Worm (Caenorhabditis elegans) whole organism, L1 larva: ENCODE results near the gene Y82E9BL.18.

Experiments
- C04F5.9 ChIP-seq: sonication (generic microtip); optimal IDR thresholded peaks from 2 replicates; lab custom pipeline; 2016; ENCODE audit warnings: missing genetic modification characterization, missing compliant biosample characterization
- F16B12.6 ChIP-seq: fragments of 150-350 bp; optimal IDR thresholded peaks from 2 replicates; lab custom pipeline; 2014; ENCODE audit warnings: missing biosample characterization, missing genetic modification characterization
- Y116A8C.19 ChIP-seq: sonication (generic microtip); optimal IDR thresholded peaks from 2 replicates; lab custom pipeline; 2016; ENCODE audit warnings: missing compliant biosample characterization, missing genetic modification characterization, borderline replicate concordance
- alr-1 ChIP-seq: fragments of 200-800 bp; sonication (Bioruptor generic); optimal IDR thresholded peaks from 2 replicates; lab custom pipeline; 2018; ENCODE audit warnings: borderline replicate concordance, mild to moderate bottlenecking, missing genetic modification characterization, missing compliant biosample characterization
- ama-1 ChIP-seq: fragments of 150-350 bp; optimal IDR thresholded peaks from 2 replicates; lab custom pipeline; 2014
- ces-1 ChIP-seq: fragments of 150-350 bp; optimal IDR thresholded peaks from 2 replicates; lab custom pipeline; 2014; ENCODE audit warnings: missing biosample characterization, missing genetic modification reagents, missing genetic modification characterization
- dpl-1 ChIP-seq, 3 experiments: fragments of 150-350 bp in 2 of 3; sonication (generic microtip) in 1 of 3; optimal IDR thresholded peaks; 2 replicates each; lab custom pipeline; 2014 to 2017; ENCODE audit warnings: missing biosample characterization in 3 of 3, missing genetic modification characterization in 3 of 3, missing genetic modification reagents in 3 of 3
- efl-1 ChIP-seq, 4 experiments: fragments of 150-350 bp; optimal IDR thresholded peaks in 3 of 4; peaks in 1 of 4; 1 replicate in 1 of 4; 2 replicates in 3 of 4; lab custom pipeline; 2014; ENCODE audit warnings: missing biosample characterization in 2 of 4, missing genetic modification characterization in 2 of 4, missing genetic modification reagents in 2 of 4
- egl-13 ChIP-seq: sonication (generic microtip); optimal IDR thresholded peaks from 2 replicates; lab custom pipeline; 2016; ENCODE audit warnings: missing genotype, missing genetic modification reagents, missing genetic modification characterization, missing compliant biosample characterization
- egl-27 ChIP-seq, 2 experiments: fragments of 150-350 bp in 1 of 2; sonication (generic microtip); optimal IDR thresholded peaks; 3 replicates each; lab custom pipeline; 2017 to 2018; ENCODE audit warnings: missing biosample characterization in 2 of 2, missing genetic modification characterization in 2 of 2, missing genetic modification reagents in 2 of 2
- elt-2 ChIP-seq: sonication (generic microtip); optimal IDR thresholded peaks from 2 replicates; lab custom pipeline; 2016; ENCODE audit warnings: missing genetic modification characterization, mild to moderate bottlenecking, inconsistent platforms, missing compliant biosample characterization, missing genetic modification reagents
- ets-5 ChIP-seq: fragments of 200-800 bp; sonication (Bioruptor generic); IDR thresholded peaks from 2 replicates; pipeline ENCODE4 v1.3.6; 2022; ENCODE audit warnings: missing genetic modification characterization, missing compliant biosample characterization
- fkh-4 ChIP-seq: sonication (generic microtip); optimal IDR thresholded peaks from 2 replicates; lab custom pipeline; 2016; ENCODE audit warnings: missing compliant biosample characterization, missing genetic modification characterization, borderline replicate concordance
- fkh-8 ChIP-seq: sonication (generic microtip); optimal IDR thresholded peaks from 2 replicates; lab custom pipeline; 2016; ENCODE audit warnings: mild to moderate bottlenecking, missing genetic modification characterization, missing compliant biosample characterization
- grh-1 ChIP-seq: fragments of 200-800 bp; sonication (Bioruptor generic); IDR thresholded peaks from 2 replicates; pipeline ENCODE4 v1.3.6; 2022; ENCODE audit warnings: missing genetic modification reagents, missing genetic modification characterization, missing compliant biosample characterization
- hlh-17 ChIP-seq: fragments of 200-800 bp; sonication (Bioruptor generic); optimal IDR thresholded peaks from 2 replicates; lab custom pipeline; 2018; ENCODE audit warnings: missing genetic modification characterization, mild to moderate bottlenecking, missing compliant biosample characterization, moderate library complexity, borderline replicate concordance
- hlh-4 ChIP-seq: sonication (generic microtip); optimal IDR thresholded peaks from 2 replicates; lab custom pipeline; 2016; ENCODE audit warnings: mild to moderate bottlenecking, missing genetic modification characterization, missing compliant biosample characterization
- irx-1 ChIP-seq: sonication (generic microtip); optimal IDR thresholded peaks from 2 replicates; lab custom pipeline; 2016; ENCODE audit warnings: missing genetic modification characterization, missing compliant biosample characterization
- jun-1 ChIP-seq: fragments of 150-350 bp; optimal IDR thresholded peaks from 2 replicates; lab custom pipeline; 2014; ENCODE audit warnings: missing biosample characterization, missing genetic modification reagents, missing genetic modification characterization
- lin-35 ChIP-seq, 2 experiments: fragments of 150-350 bp; optimal IDR thresholded peaks; 2 replicates each; lab custom pipeline; 2014; ENCODE audit warnings: missing biosample characterization in 2 of 2, missing genetic modification characterization in 2 of 2, missing genetic modification reagents in 2 of 2
- lsy-2 ChIP-seq, 2 experiments: fragments of 150-350 bp; optimal IDR thresholded peaks; 2 replicates each; lab custom pipeline; 2014; ENCODE audit warnings: missing biosample characterization in 2 of 2, missing genetic modification characterization in 2 of 2
- mab-9 ChIP-seq: fragments of 200-800 bp; sonication (Bioruptor generic); IDR thresholded peaks from 2 replicates; pipeline ENCODE4 v1.3.6; 2022; ENCODE audit warnings: missing genetic modification reagents, missing genetic modification characterization, missing compliant biosample characterization
- mdl-1 ChIP-seq, 2 experiments: fragments of 150-350 bp; optimal IDR thresholded peaks; 2 replicates each; lab custom pipeline; 2014 to 2017; ENCODE audit warnings: missing biosample characterization in 2 of 2, missing genetic modification characterization in 2 of 2, inconsistent platforms in 1 of 2
- mep-1 ChIP-seq: fragments of 150-350 bp; optimal IDR thresholded peaks from 2 replicates; lab custom pipeline; 2014; ENCODE audit warnings: missing biosample characterization, missing genetic modification characterization
- nhr-19 ChIP-seq: fragments of 200-800 bp; sonication (Bioruptor generic); conservative IDR thresholded peaks from 2 replicates; pipeline ENCODE4 v1.3.6; 2022; ENCODE audit warnings: missing genetic modification characterization, missing compliant biosample characterization
- nhr-20 ChIP-seq: sonication (generic microtip); optimal IDR thresholded peaks from 2 replicates; lab custom pipeline; 2016; ENCODE audit warnings: mild to moderate bottlenecking, missing genetic modification characterization, missing compliant biosample characterization
- nhr-237 ChIP-seq: fragments of 150-350 bp; optimal IDR thresholded peaks from 2 replicates; lab custom pipeline; 2014; ENCODE audit warnings: missing biosample characterization, missing genetic modification characterization
- skn-1 ChIP-seq: fragments of 150-350 bp; optimal IDR thresholded peaks from 2 replicates; lab custom pipeline; 2014; ENCODE audit warnings: missing biosample characterization, missing genetic modification characterization
- snu-23 ChIP-seq: sonication (generic microtip); optimal IDR thresholded peaks from 2 replicates; lab custom pipeline; 2016; ENCODE audit warnings: missing genetic modification characterization, missing compliant biosample characterization
- sup-37 ChIP-seq: fragments of 200-800 bp; sonication (Bioruptor generic); optimal IDR thresholded peaks from 2 replicates; lab custom pipeline; 2018; ENCODE audit warnings: mild to moderate bottlenecking, missing genetic modification characterization, missing compliant biosample characterization
- tlp-1 ChIP-seq: fragments of 150-350 bp; optimal IDR thresholded peaks from 2 replicates; lab custom pipeline; 2014; ENCODE audit warnings: missing biosample characterization, missing genetic modification characterization
- unc-98 ChIP-seq: fragments of 200-800 bp; sonication (Bioruptor generic); IDR thresholded peaks from 2 replicates; pipeline ENCODE4 v1.3.6; 2022; ENCODE audit warnings: missing genetic modification characterization, missing compliant biosample characterization
- zip-4 ChIP-seq: fragments of 200-800 bp; sonication (Bioruptor generic); optimal IDR thresholded peaks from 2 replicates; lab custom pipeline; 2018; ENCODE audit warnings: mild to moderate bottlenecking, missing genetic modification characterization, moderate library complexity, missing compliant biosample characterization

The Y82E9BL.18 gene

DNA sequence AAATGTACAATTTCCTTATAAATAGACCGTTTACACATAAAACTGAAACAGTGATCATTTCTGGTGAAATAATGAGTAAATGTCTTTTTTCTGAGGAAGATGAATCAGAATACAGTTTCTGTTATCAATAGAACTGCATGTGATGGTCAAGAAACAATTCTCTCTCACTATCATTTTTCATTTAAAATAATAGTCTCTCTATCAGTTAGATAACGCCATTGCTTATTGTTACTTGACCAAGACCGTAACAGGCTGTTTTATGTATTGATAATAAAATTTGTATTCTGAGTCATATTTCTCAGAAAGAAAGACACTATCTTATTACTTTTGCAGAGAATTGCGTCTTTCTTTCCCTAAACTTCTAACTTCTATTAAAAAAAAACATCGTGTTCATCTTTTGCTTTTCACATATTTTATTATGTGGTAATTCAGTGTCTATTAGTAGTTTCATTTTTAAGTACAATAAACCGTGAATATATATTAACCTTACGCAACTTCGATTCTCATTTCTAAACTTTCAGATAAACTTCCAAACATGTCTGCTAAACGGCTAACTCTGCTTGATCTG, 31.4 kb upstream of the Y82E9BL.18 start, which contains the start of gene fbxa-35 (continued):
- TF ChIP-seq irx-1 (tag; lab: Kevin White, UChicago) = no peak
- TF ChIP-seq egl-13 = no peak
- TF ChIP-seq lsy-2 (tag; optimal IDR thresholded peaks at IDR 0.05; lab: Kevin White, UChicago) = no peak
- TF ChIP-seq ets-5 (GFP tag; lab: Robert Waterston, UW) = no peak
- no peak for TF ChIP-seq dpl-1 (GFP tag; optimal IDR thresholded peaks at IDR 0.05; lab: Kevin White, UChicago)

DNA sequence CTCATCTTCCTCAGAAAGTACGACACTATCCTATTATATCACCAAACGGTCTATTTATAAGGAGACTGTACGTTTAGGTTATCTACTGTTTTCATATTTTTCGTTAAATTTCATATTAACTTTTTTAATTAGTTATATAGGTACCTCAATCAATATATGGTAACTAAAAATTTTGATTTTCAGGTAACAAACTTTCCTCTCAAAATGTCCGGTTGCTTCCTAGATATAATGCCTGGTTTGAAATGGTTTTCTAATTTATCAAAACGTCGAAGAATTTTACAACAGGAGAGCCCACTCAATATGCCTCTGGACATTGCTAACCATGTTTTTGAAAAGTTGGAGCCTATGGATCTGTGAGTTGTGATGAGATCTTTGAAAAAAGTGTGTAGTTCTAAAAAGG, 29.0 kb upstream of the Y82E9BL.18 start, which contains the start of gene fbxa-28:
fbxa-28 (plus strand) TSS at position 301 of the 400 bp plus-strand sequence.
- TF ChIP-seq snu-23 (GFP tag; lab: Kevin White, UChicago) (no peak), fkh-8 (tag; lab: Kevin White, UChicago) (no peak), mep-1 (no peak), fkh-4 (no peak)

DNA sequence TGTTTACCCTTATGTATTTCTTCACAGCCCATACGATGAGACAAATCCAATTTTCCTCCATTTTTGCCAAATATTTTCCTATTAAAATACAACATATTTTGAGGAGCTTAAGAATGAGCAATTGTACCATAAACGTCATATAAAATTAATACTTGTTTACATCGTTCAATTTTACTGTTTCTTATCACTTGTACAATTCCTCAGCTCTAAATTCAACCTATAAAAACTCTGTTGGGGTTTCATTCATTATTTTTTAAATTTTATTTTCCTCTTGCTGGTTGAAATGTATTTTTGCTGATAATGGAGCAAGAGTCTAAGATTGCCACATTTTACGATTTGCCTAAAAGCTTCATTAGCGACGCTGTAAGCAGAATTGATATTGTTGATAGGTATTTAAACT, 23.2 kb upstream of the Y82E9BL.18 start, which contains the start of gene fbxa-75:
fbxa-75 (plus strand) TSS at position 301 of the 400 bp plus-strand sequence.
- TF ChIP-seq mdl-1 (tag; optimal IDR thresholded peaks at IDR 0.05; lab: Kevin White, UChicago) (no peak), Y116A8C.19 (no peak), alr-1 (tag; lab: Kevin White, UChicago) (no peak), egl-27 (tag; optimal IDR thresholded peaks at IDR 0.05; lab: Kevin White, UChicago) (no peak), jun-1 (tag; lab: Kevin White, UChicago) (no peak), nhr-19 (GFP tag; lab: Robert Waterston, UW) (no peak), skn-1 (tag; lab: Kevin White, UChicago) (no peak), C04F5.9 (tag; lab: Kevin White, UChicago) (no peak), grh-1 (no peak), fkh-8 (tag; lab: Kevin White, UChicago) (no peak), nhr-20 (no peak), ces-1 (no peak), ama-1 (lab: Kevin White, UChicago) (no peak)

DNA sequence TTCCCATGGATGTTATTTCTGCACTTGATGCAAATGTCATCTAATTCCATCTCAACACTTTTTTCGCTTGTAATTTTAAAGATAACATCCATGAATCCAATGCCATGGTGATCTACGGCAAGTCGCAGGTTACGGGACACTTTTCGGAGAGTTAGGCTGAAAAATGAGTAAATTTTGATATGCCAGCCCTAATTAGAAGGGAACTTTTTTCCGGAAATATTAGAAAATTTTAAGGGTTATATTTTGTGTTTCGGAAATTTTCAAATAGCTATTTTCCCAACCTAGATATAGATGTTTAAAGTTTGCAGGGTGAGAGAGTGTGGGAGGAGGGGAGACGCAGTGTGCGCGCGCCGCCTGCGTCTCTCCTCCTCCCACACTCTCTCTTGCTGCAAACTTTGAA, 19.3 kb upstream of the Y82E9BL.18 start:
- no peak for TF ChIP-seq efl-1 (optimal IDR thresholded peaks at IDR 0.05; lab: Kevin White, UChicago)
- TF ChIP-seq efl-1 (GFP tag; optimal IDR thresholded peaks at IDR 0.05 in 1 of 2; lab: Kevin White, UChicago) = peak in 1 of 2 experiments; percentile 51
- TF ChIP-seq nhr-237 (tag; lab: Kevin White, UChicago) = no peak

DNA sequence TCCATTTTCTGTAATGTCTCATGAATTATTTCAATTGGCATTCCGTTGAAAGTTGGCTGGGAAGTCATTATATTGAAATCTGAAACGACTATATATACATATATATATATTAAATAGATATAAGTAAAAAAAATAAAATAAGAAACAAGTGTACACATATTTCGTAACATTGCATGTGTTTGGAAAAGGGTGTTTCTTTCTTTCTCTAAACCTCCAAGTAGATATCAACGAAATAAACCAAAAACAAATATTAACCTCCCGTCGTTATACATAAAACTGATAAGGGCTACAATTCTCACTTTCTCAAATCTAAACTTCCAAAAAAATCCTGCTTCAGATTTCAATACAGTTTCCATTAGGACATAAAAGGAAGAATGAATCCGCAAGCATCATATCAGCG, 18.4 kb upstream of the Y82E9BL.18 start, which contains the start of gene fbxa-79:
fbxa-79 (minus strand) TSS at position 86 of the 400 bp plus-strand sequence.
- TF ChIP-seq unc-98 (GFP tag; lab: Robert Waterston, UW) (no peak), hlh-17 (GFP tag; lab: Kevin White, UChicago) (no peak), elt-2 (tag; lab: Kevin White, UChicago) (peak; percentile 55), zip-4 (GFP tag; lab: Kevin White, UChicago) (no peak), tlp-1 (tag; lab: Kevin White, UChicago) (no peak), grh-1 (no peak), skn-1 (tag; lab: Kevin White, UChicago) (peak; percentile 59), nhr-19 (GFP tag; lab: Robert Waterston, UW) (0 out of 2 replicates have a peak, but pooled peaks have one; percentile 3), F16B12.6 (tag; lab: Kevin White, UChicago) (no peak)

DNA sequence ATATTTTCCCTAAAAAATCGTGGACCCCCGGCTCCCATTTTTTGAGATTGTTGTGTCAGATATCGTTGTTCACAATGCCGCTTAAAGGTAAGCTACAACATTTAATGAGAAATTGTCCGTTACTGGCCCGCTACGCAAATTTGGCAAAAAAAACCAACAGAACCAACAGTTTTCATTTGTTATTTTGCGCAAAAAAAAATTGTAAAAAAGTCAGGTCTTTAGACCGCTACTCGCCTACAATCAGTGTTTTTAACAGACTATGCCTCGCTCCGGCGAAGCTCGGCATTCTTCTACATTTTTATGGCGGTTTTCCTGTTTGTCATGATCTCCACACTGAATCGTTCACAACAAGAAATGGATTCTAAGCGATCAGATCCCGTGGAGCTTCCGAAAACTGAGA, 17.7 kb upstream of the Y82E9BL.18 start, which contains the start of gene Y82E9BL.12:
Y82E9BL.12 (plus strand) TSS at position 301 of the 400 bp plus-strand sequence.
- TF ChIP-seq mab-9 (GFP tag; lab: Robert Waterston, UW) (no peak), efl-1 (optimal IDR thresholded peaks at IDR 0.05; lab: Kevin White, UChicago) (no peak), efl-1 (GFP tag; optimal IDR thresholded peaks at IDR 0.05 in 1 of 2; lab: Kevin White, UChicago) (peak in 1 of 2 experiments; percentile 6), Y116A8C.19 (no peak), lin-35 (GFP tag; optimal IDR thresholded peaks at IDR 0.05; lab: Kevin White, UChicago) (no peak), hlh-4 (tag; lab: Kevin White, UChicago) (no peak), sup-37 (GFP tag; lab: Kevin White, UChicago) (no peak)
